Fruit fly (Drosophila melanogaster) whole organism, embryonic: Measurements from ENCODE around the gene Grip128.

Experiments used
- Ada2b ChIP-seq: fragments of 200-800 bp; sonication (Bioruptor generic); IDR thresholded peaks from 2 replicates; pipeline ENCODE4 v1.3.6; 2022; ENCODE audit warnings: missing biosample characterization, missing genetic modification characterization
- BEAF-32 ChIP-seq: fragments of 200-800 bp; sonication (Bioruptor generic); optimal IDR thresholded peaks from 3 replicates; lab custom pipeline; 2017; ENCODE audit warnings: missing biosample characterization, missing genetic modification characterization, mild to moderate bottlenecking, moderate library complexity, missing genetic modification reagents
- Bdp1 ChIP-seq: fragments of 200-800 bp; sonication (Bioruptor generic); optimal IDR thresholded peaks from 3 replicates; lab custom pipeline; 2016; ENCODE audit warnings: missing biosample characterization, missing genetic modification characterization
- Blimp-1 ChIP-seq: fragments of 200-800 bp; sonication (Bioruptor generic); optimal IDR thresholded peaks from 3 replicates; lab custom pipeline; 2018; ENCODE audit warnings: missing biosample characterization, missing genetic modification characterization, mild to moderate bottlenecking, moderate library complexity, missing genetic modification reagents
- BtbVII ChIP-seq: fragments of 200-800 bp; sonication (Bioruptor generic); optimal IDR thresholded peaks from 3 replicates; lab custom pipeline; 2017; ENCODE audit warnings: missing biosample characterization, mild to moderate bottlenecking, missing genetic modification characterization
- CG11093 ChIP-seq: fragments of 200-800 bp; sonication (Bioruptor generic); IDR thresholded peaks from 3 replicates; pipeline ENCODE4 v1.3.6; 2022; ENCODE audit warnings: missing biosample characterization, missing genetic modification characterization
- CG11695 ChIP-seq: fragments of 200-800 bp; sonication (Bioruptor generic); IDR thresholded peaks from 3 replicates; pipeline ENCODE4 v1.3.6; 2022; ENCODE audit warnings: missing biosample characterization, missing genetic modification characterization
- CG12071 ChIP-seq: fragments of 200-800 bp; sonication (Bioruptor generic); optimal IDR thresholded peaks from 3 replicates; lab custom pipeline; 2018; ENCODE audit warnings: missing biosample characterization, mild to moderate bottlenecking, missing genetic modification characterization
- CG12744 ChIP-seq: fragments of 200-800 bp; sonication (Bioruptor generic); optimal IDR thresholded peaks from 2 replicates; lab custom pipeline; 2016; ENCODE audit warnings: missing biosample characterization, missing genetic modification characterization
- CG13296 ChIP-seq: fragments of 200-800 bp; sonication (Bioruptor generic); optimal IDR thresholded peaks from 3 replicates; lab custom pipeline; 2018; ENCODE audit warnings: missing biosample characterization, mild to moderate bottlenecking, missing genetic modification characterization
- CG15011 ChIP-seq: fragments of 200-800 bp; sonication (Bioruptor generic); optimal IDR thresholded peaks from 3 replicates; lab custom pipeline; 2018; ENCODE audit warnings: missing biosample characterization, mild to moderate bottlenecking, missing genetic modification characterization
- CG1529 ChIP-seq: fragments of 200-800 bp; sonication (Bioruptor generic); optimal IDR thresholded peaks from 3 replicates; lab custom pipeline; 2018; ENCODE audit warnings: missing biosample characterization, missing genetic modification characterization
- CG1602 ChIP-seq: fragments of 200-800 bp; sonication (Bioruptor generic); optimal IDR thresholded peaks from 3 replicates; lab custom pipeline; 2016; ENCODE audit warnings: missing biosample characterization, missing genetic modification characterization
- CG1647 ChIP-seq: fragments of 200-800 bp; sonication (Bioruptor generic); optimal IDR thresholded peaks from 3 replicates; lab custom pipeline; 2016; ENCODE audit warnings: missing biosample characterization, missing genetic modification characterization
- CG32772 ChIP-seq: fragments of 200-800 bp; sonication (Bioruptor generic); IDR thresholded peaks from 2 replicates; pipeline ENCODE4 v1.3.6; 2022; ENCODE audit warnings: missing biosample characterization, missing genetic modification characterization
- CG33557 ChIP-seq: fragments of 200-800 bp; sonication (Bioruptor generic); optimal IDR thresholded peaks from 2 replicates; lab custom pipeline; 2019; ENCODE audit warnings: missing biosample characterization, mild to moderate bottlenecking, missing genetic modification characterization, moderate library complexity
- CG4820 ChIP-seq: fragments of 200-800 bp; sonication (Bioruptor generic); optimal IDR thresholded peaks from 3 replicates; lab custom pipeline; 2016; ENCODE audit warnings: missing biosample characterization, missing genetic modification characterization
- CG4854 ChIP-seq: fragments of 200-800 bp; sonication (Bioruptor generic); optimal IDR thresholded peaks from 2 replicates; lab custom pipeline; 2016; ENCODE audit warnings: missing biosample characterization, missing genetic modification characterization, inconsistent platforms
- CG6791 ChIP-seq: fragments of 200-800 bp; sonication (Bioruptor generic); IDR thresholded peaks from 3 replicates; pipeline ENCODE4 v1.3.6; 2022; ENCODE audit warnings: missing biosample characterization, missing genetic modification characterization; ENCODE audit not compliant: partially characterized antibody
- CG8388 ChIP-seq: fragments of 200-800 bp; sonication (Bioruptor generic); optimal IDR thresholded peaks from 2 replicates; lab custom pipeline; 2019; ENCODE audit warnings: missing biosample characterization, mild to moderate bottlenecking, missing genetic modification characterization, moderate library complexity
- CG8924 ChIP-seq: fragments of 200-800 bp; optimal IDR thresholded peaks from 3 replicates; lab custom pipeline; 2019; ENCODE audit warnings: missing biosample characterization, mild to moderate bottlenecking, missing genetic modification characterization, moderate library complexity
- CG9609 ChIP-seq: fragments of 200-800 bp; sonication (Bioruptor generic); optimal IDR thresholded peaks from 3 replicates; lab custom pipeline; 2016; ENCODE audit warnings: missing biosample characterization, missing genetic modification characterization
- Dp ChIP-seq: fragments of 200-800 bp; sonication (Bioruptor generic); optimal IDR thresholded peaks from 2 replicates; lab custom pipeline; 2018; ENCODE audit warnings: missing biosample characterization, mild to moderate bottlenecking, missing genetic modification characterization, moderate library complexity
- Hey ChIP-seq: fragments of 200-800 bp; sonication (Bioruptor generic); optimal IDR thresholded peaks from 3 replicates; lab custom pipeline; 2018; ENCODE audit warnings: missing biosample characterization, mild to moderate bottlenecking, missing genetic modification characterization
- Hr51 ChIP-seq, 2 experiments: fragments of 200-800 bp; sonication (Bioruptor generic); optimal IDR thresholded peaks; 2 replicates in 1 of 2; 3 replicates in 1 of 2; lab custom pipeline; 2016 to 2018; ENCODE audit warnings: missing biosample characterization in 2 of 2, missing genetic modification characterization in 2 of 2, mild to moderate bottlenecking in 1 of 2, moderate library complexity in 1 of 2
- Jarid2 ChIP-seq: fragments of 200-800 bp; sonication (Bioruptor generic); optimal IDR thresholded peaks from 3 replicates; lab custom pipeline; 2017; ENCODE audit warnings: mild to moderate bottlenecking, missing biosample characterization, missing genetic modification reagents, missing genetic modification characterization
- NC2α ChIP-seq: fragments of 200-800 bp; sonication (Bioruptor generic); optimal IDR thresholded peaks from 2 replicates; lab custom pipeline; 2016; ENCODE audit warnings: missing biosample characterization, missing genetic modification characterization
- Sin3A ChIP-seq: fragments of >200 bp; optimal IDR thresholded peaks from 2 replicates; lab custom pipeline; 2018
- Ssrp ChIP-seq: fragments of 200-800 bp; sonication (Bioruptor generic); optimal IDR thresholded peaks from 2 replicates; lab custom pipeline; 2018; ENCODE audit warnings: missing biosample characterization, mild to moderate bottlenecking, missing genetic modification characterization, moderate library complexity
- Usf ChIP-seq: fragments of 200-800 bp; sonication (Bioruptor generic); optimal IDR thresholded peaks from 2 replicates; lab custom pipeline; 2017; ENCODE audit warnings: missing genotype, missing biosample characterization, missing genetic modification characterization
- ab ChIP-seq: fragments of 200-800 bp; sonication (Bioruptor generic); optimal IDR thresholded peaks from 2 replicates; lab custom pipeline; 2016; ENCODE audit warnings: missing biosample characterization, missing genetic modification characterization
- ash1 ChIP-seq: fragments of 200-800 bp; sonication (Bioruptor generic); optimal IDR thresholded peaks from 2 replicates; lab custom pipeline; 2018; ENCODE audit warnings: missing biosample characterization, mild to moderate bottlenecking, missing genetic modification characterization
- az2 ChIP-seq: fragments of 200-800 bp; sonication (Bioruptor generic); optimal IDR thresholded peaks from 3 replicates; lab custom pipeline; 2016; ENCODE audit warnings: missing biosample characterization, missing genetic modification characterization
- bab2 ChIP-seq: fragments of 200-800 bp; sonication (Bioruptor generic); optimal IDR thresholded peaks from 2 replicates; lab custom pipeline; 2016; ENCODE audit warnings: missing biosample characterization, missing genetic modification characterization
- cas ChIP-seq: fragments of 200-800 bp; sonication (Bioruptor generic); IDR thresholded peaks from 2 replicates; pipeline ENCODE4 v1.3.6; 2022; ENCODE audit warnings: missing biosample characterization, missing genetic modification characterization
- caup ChIP-seq: fragments of 200-800 bp; sonication (Bioruptor generic); optimal IDR thresholded peaks from 3 replicates; lab custom pipeline; 2017; ENCODE audit warnings: missing biosample characterization, mild to moderate bottlenecking, missing genetic modification characterization, moderate library complexity; ENCODE audit not compliant: severe bottlenecking
- corto ChIP-seq: fragments of 200-800 bp; sonication (Bioruptor generic); optimal IDR thresholded peaks from 2 replicates; lab custom pipeline; 2016; ENCODE audit warnings: missing biosample characterization, mild to moderate bottlenecking, missing genetic modification characterization, moderate library complexity
- dm ChIP-seq: fragments of 200-800 bp; sonication (Bioruptor generic); optimal IDR thresholded peaks from 3 replicates; lab custom pipeline; 2016; ENCODE audit warnings: missing biosample characterization, missing genetic modification characterization
- gsb-n ChIP-seq: fragments of 200-800 bp; sonication (Bioruptor generic); optimal IDR thresholded peaks from 3 replicates; lab custom pipeline; 2018; ENCODE audit warnings: missing biosample characterization, mild to moderate bottlenecking, missing genetic modification characterization
- inv ChIP-seq: fragments of 200-800 bp; sonication (Bioruptor generic); IDR thresholded peaks from 2 replicates; pipeline ENCODE4 v1.3.6; 2022; ENCODE audit warnings: missing biosample characterization, missing genetic modification characterization; ENCODE audit not compliant: partially characterized antibody
- lab ChIP-seq: fragments of 200-800 bp; sonication (Bioruptor generic); optimal IDR thresholded peaks from 3 replicates; lab custom pipeline; 2017; ENCODE audit warnings: missing biosample characterization, missing genetic modification characterization, mild to moderate bottlenecking, moderate library complexity, missing genetic modification reagents
- lmd ChIP-seq: fragments of 200-800 bp; sonication (Bioruptor generic); IDR thresholded peaks from 2 replicates; pipeline ENCODE4 v1.3.6; 2022; ENCODE audit warnings: missing biosample characterization, missing genetic modification characterization
- luna ChIP-seq: fragments of 200-800 bp; sonication (Bioruptor generic); optimal IDR thresholded peaks from 2 replicates; lab custom pipeline; 2016; ENCODE audit warnings: missing biosample characterization, missing genetic modification characterization
- nerfin-2 ChIP-seq: fragments of 200-800 bp; sonication (Bioruptor generic); IDR thresholded peaks from 2 replicates; pipeline ENCODE4 v1.3.6; 2022; ENCODE audit warnings: missing biosample characterization, missing genetic modification characterization; ENCODE audit not compliant: partially characterized antibody
- nmo ChIP-seq: fragments of 200-800 bp; sonication (Bioruptor generic); optimal IDR thresholded peaks from 2 replicates; lab custom pipeline; 2018; ENCODE audit warnings: missing biosample characterization, mild to moderate bottlenecking, missing genetic modification characterization, moderate library complexity
- rib ChIP-seq: fragments of 200-800 bp; sonication (Bioruptor generic); IDR thresholded peaks from 2 replicates; pipeline ENCODE4 v1.3.6; 2022; ENCODE audit warnings: missing biosample characterization, missing genetic modification characterization
- scrt ChIP-seq: fragments of 200-800 bp; sonication (Bioruptor generic); optimal IDR thresholded peaks from 2 replicates; lab custom pipeline; 2018; ENCODE audit warnings: missing biosample characterization, mild to moderate bottlenecking, missing genetic modification characterization, moderate library complexity
- sens ChIP-seq: fragments of 200-800 bp; sonication (Bioruptor generic); peaks from one replicate; lab custom pipeline; 2016; ENCODE audit warnings: missing biosample characterization, missing genetic modification characterization
- sima ChIP-seq: fragments of 200-800 bp; sonication (Bioruptor generic); optimal IDR thresholded peaks from 2 replicates; lab custom pipeline; 2016; ENCODE audit warnings: missing biosample characterization, missing genetic modification characterization
- slbo ChIP-seq: fragments of 200-800 bp; sonication (Bioruptor generic); IDR thresholded peaks from 2 replicates; pipeline ENCODE4 v1.3.6; 2022; ENCODE audit warnings: missing biosample characterization, missing genetic modification characterization
- sna ChIP-seq: fragments of 200-800 bp; sonication (Bioruptor generic); IDR thresholded peaks from 2 replicates; pipeline ENCODE4 v1.3.6; 2022; ENCODE audit warnings: missing biosample characterization, missing genetic modification characterization; ENCODE audit not compliant: partially characterized antibody
- sug ChIP-seq: fragments of 200-800 bp; optimal IDR thresholded peaks from 2 replicates; lab custom pipeline; 2019; ENCODE audit warnings: missing biosample characterization, mild to moderate bottlenecking, missing genetic modification characterization, moderate library complexity

Gene Grip128

dm6 chrX:15486682-15487081 lies 14.8 kb upstream of the Grip128 start, which contains the start of gene Gmap:
Gmap (plus strand) TSS chrX:15486922.
- TF ChIP-seq sna (GFP tag; lab: Robert Waterston, UW) (peak; percentile 80), Sin3A (no peak), CG11093 (GFP tag; lab: Robert Waterston, UW) (no peak), slbo (GFP tag; lab: Robert Waterston, UW) (no peak), BtbVII (GFP tag; lab: Kevin White, UChicago) (no peak), CG12744 (GFP tag; lab: Kevin White, UChicago) (no peak), az2 (GFP tag; lab: Kevin White, UChicago) (no peak), rib (no peak), ash1 (GFP tag; lab: Kevin White, UChicago) (no peak), nerfin-2 (GFP tag; lab: Robert Waterston, UW) (peak; percentile 96), CG32772 (GFP tag; lab: Robert Waterston, UW) (no peak), NC2α (GFP tag; lab: Kevin White, UChicago) (no peak), CG11695 (GFP tag; lab: Robert Waterston, UW) (no peak), CG1602 (GFP tag; lab: Kevin White, UChicago) (no peak), cas (GFP tag; lab: Robert Waterston, UW) (no peak), bab2 (GFP tag; lab: Kevin White, UChicago) (no peak), CG9609 (GFP tag; lab: Kevin White, UChicago) (no peak), Hey (no peak), caup (GFP tag; lab: Kevin White, UChicago) (no peak), sima (GFP tag; lab: Kevin White, UChicago) (no peak), ab (GFP tag; lab: Kevin White, UChicago) (no peak), Usf (GFP tag; lab: Kevin White, UChicago) (no peak), Hr51 (GFP tag; optimal IDR thresholded peaks at IDR 0.05; lab: Kevin White, UChicago) (no peak), CG8924 (tag; lab: Kevin White, UChicago) (peak; percentile 9), CG4854 (GFP tag; lab: Kevin White, UChicago) (no peak), Ssrp (tag; lab: Kevin White, UChicago) (no peak), sens (peak; percentile 3), Dp (GFP tag; lab: Kevin White, UChicago) (peak; percentile 85), lab (GFP tag; lab: Kevin White, UChicago) (no peak), CG8388 (no peak), nmo (no peak), CG1529 (GFP tag; lab: Kevin White, UChicago) (no peak), CG6791 (peak; percentile 93), inv (GFP tag; lab: Robert Waterston, UW) (peak; percentile 68), Jarid2 (no peak), gsb-n (tag; lab: Kevin White, UChicago) (no peak), CG33557 (GFP tag; lab: Kevin White, UChicago) (no peak), BEAF-32 (GFP tag; lab: Kevin White, UChicago) (peak; percentile 64), corto (GFP tag; lab: Kevin White, UChicago) (no peak), CG12071 (no peak), dm (no peak), Blimp-1 (GFP tag; lab: Kevin White, UChicago) (no peak), luna (GFP tag; lab: Kevin White, UChicago) (no peak), Bdp1 (GFP tag; lab: Kevin White, UChicago) (no peak), CG15011 (GFP tag; lab: Kevin White, UChicago) (no peak), scrt (GFP tag; lab: Kevin White, UChicago) (no peak), Ada2b (no peak), CG13296 (GFP tag; lab: Kevin White, UChicago) (no peak), sug (tag; lab: Kevin White, UChicago) (no peak), CG1647 (GFP tag; lab: Kevin White, UChicago) (no peak), lmd (GFP tag; lab: Robert Waterston, UW) (no peak), CG4820 (no peak)
